Worm (Caenorhabditis elegans) whole organism, L1 larva: ENCODE data around the gene F36A4.5.

Experiments used
- C04F5.9 ChIP-seq: sonication (generic microtip); optimal IDR thresholded peaks from 2 replicates; lab custom pipeline; 2016; ENCODE audit warnings: missing genetic modification characterization, missing compliant biosample characterization
- C34B4.2 ChIP-seq: sonication (generic microtip); optimal IDR thresholded peaks from 2 replicates; lab custom pipeline; 2017; ENCODE audit warnings: mild to moderate bottlenecking, missing genetic modification characterization, missing compliant biosample characterization
- Y116A8C.19 ChIP-seq: sonication (generic microtip); optimal IDR thresholded peaks from 2 replicates; lab custom pipeline; 2016; ENCODE audit warnings: missing compliant biosample characterization, missing genetic modification characterization, borderline replicate concordance
- aha-1 ChIP-seq: fragments of 150-350 bp; optimal IDR thresholded peaks from 2 replicates; lab custom pipeline; 2014; ENCODE audit warnings: missing biosample characterization, missing genetic modification characterization
- aly-2 ChIP-seq: fragments of 150-350 bp; optimal IDR thresholded peaks from 2 replicates; lab custom pipeline; 2014; ENCODE audit warnings: missing biosample characterization, missing genetic modification characterization
- ceh-8 ChIP-seq: fragments of 200-800 bp; sonication (Bioruptor generic); optimal IDR thresholded peaks from 2 replicates; lab custom pipeline; 2018; ENCODE audit warnings: mild to moderate bottlenecking, missing genetic modification characterization, moderate library complexity, missing compliant biosample characterization
- ceh-82 ChIP-seq, 3 experiments: fragments of 150-350 bp in 1 of 3; sonication (generic microtip) in 2 of 3; optimal IDR thresholded peaks; 2 replicates each; lab custom pipeline; 2014 to 2017; ENCODE audit warnings: missing biosample characterization in 3 of 3, missing genetic modification characterization in 3 of 3
- ces-1 ChIP-seq: fragments of 150-350 bp; optimal IDR thresholded peaks from 2 replicates; lab custom pipeline; 2014; ENCODE audit warnings: missing biosample characterization, missing genetic modification reagents, missing genetic modification characterization
- dpl-1 ChIP-seq, 3 experiments: fragments of 150-350 bp in 2 of 3; sonication (generic microtip) in 1 of 3; optimal IDR thresholded peaks; 2 replicates each; lab custom pipeline; 2014 to 2017; ENCODE audit warnings: missing biosample characterization in 3 of 3, missing genetic modification characterization in 3 of 3, missing genetic modification reagents in 3 of 3
- dsc-1 ChIP-seq: sonication (generic microtip); optimal IDR thresholded peaks from 2 replicates; lab custom pipeline; 2016; ENCODE audit warnings: mild to moderate bottlenecking, missing genetic modification characterization, missing compliant biosample characterization
- efl-1 ChIP-seq, 4 experiments: fragments of 150-350 bp; optimal IDR thresholded peaks in 3 of 4; peaks in 1 of 4; 1 replicate in 1 of 4; 2 replicates in 3 of 4; lab custom pipeline; 2014; ENCODE audit warnings: missing biosample characterization in 2 of 4, missing genetic modification characterization in 2 of 4, missing genetic modification reagents in 2 of 4
- egl-27 ChIP-seq, 2 experiments: fragments of 150-350 bp in 1 of 2; sonication (generic microtip); optimal IDR thresholded peaks; 3 replicates each; lab custom pipeline; 2017 to 2018; ENCODE audit warnings: missing biosample characterization in 2 of 2, missing genetic modification characterization in 2 of 2, missing genetic modification reagents in 2 of 2
- elt-2 ChIP-seq: sonication (generic microtip); optimal IDR thresholded peaks from 2 replicates; lab custom pipeline; 2016; ENCODE audit warnings: missing genetic modification characterization, mild to moderate bottlenecking, inconsistent platforms, missing compliant biosample characterization, missing genetic modification reagents
- ets-5 ChIP-seq: fragments of 200-800 bp; sonication (Bioruptor generic); IDR thresholded peaks from 2 replicates; pipeline ENCODE4 v1.3.6; 2022; ENCODE audit warnings: missing genetic modification characterization, missing compliant biosample characterization
- hlh-4 ChIP-seq: sonication (generic microtip); optimal IDR thresholded peaks from 2 replicates; lab custom pipeline; 2016; ENCODE audit warnings: mild to moderate bottlenecking, missing genetic modification characterization, missing compliant biosample characterization
- hpl-2 ChIP-seq: fragments of 150-350 bp; optimal IDR thresholded peaks from 2 replicates; lab custom pipeline; 2014; ENCODE audit warnings: missing biosample characterization, missing genetic modification reagents, missing genetic modification characterization
- irx-1 ChIP-seq: sonication (generic microtip); optimal IDR thresholded peaks from 2 replicates; lab custom pipeline; 2016; ENCODE audit warnings: missing genetic modification characterization, missing compliant biosample characterization
- isw-1 ChIP-seq: fragments of 200-800 bp; sonication (Bioruptor generic); IDR thresholded peaks from 2 replicates; pipeline ENCODE4 v1.3.6; 2022; ENCODE audit warnings: missing genetic modification characterization, missing compliant biosample characterization
- jun-1 ChIP-seq: fragments of 150-350 bp; optimal IDR thresholded peaks from 2 replicates; lab custom pipeline; 2014; ENCODE audit warnings: missing biosample characterization, missing genetic modification reagents, missing genetic modification characterization
- lin-13 ChIP-seq: fragments of 150-350 bp; optimal IDR thresholded peaks from 2 replicates; lab custom pipeline; 2014; ENCODE audit warnings: missing biosample characterization, missing genetic modification reagents, missing genetic modification characterization
- lin-39 ChIP-seq: fragments of 150-350 bp; optimal IDR thresholded peaks from 2 replicates; lab custom pipeline; 2014; ENCODE audit warnings: missing biosample characterization, missing genetic modification reagents, missing genetic modification characterization
- lsy-2 ChIP-seq, 2 experiments: fragments of 150-350 bp; optimal IDR thresholded peaks; 2 replicates each; lab custom pipeline; 2014; ENCODE audit warnings: missing biosample characterization in 2 of 2, missing genetic modification characterization in 2 of 2
- mep-1 ChIP-seq: fragments of 150-350 bp; optimal IDR thresholded peaks from 2 replicates; lab custom pipeline; 2014; ENCODE audit warnings: missing biosample characterization, missing genetic modification characterization
- nhr-12 ChIP-seq: sonication (generic microtip); optimal IDR thresholded peaks from 2 replicates; lab custom pipeline; 2017; ENCODE audit warnings: missing biosample characterization, missing genetic modification characterization
- nhr-20 ChIP-seq: sonication (generic microtip); optimal IDR thresholded peaks from 2 replicates; lab custom pipeline; 2016; ENCODE audit warnings: mild to moderate bottlenecking, missing genetic modification characterization, missing compliant biosample characterization
- nhr-28 ChIP-seq: fragments of 150-350 bp; optimal IDR thresholded peaks from 2 replicates; lab custom pipeline; 2014; ENCODE audit warnings: missing biosample characterization, missing genetic modification characterization
- nhr-76 ChIP-seq: sonication (generic microtip); optimal IDR thresholded peaks from 2 replicates; lab custom pipeline; 2017; ENCODE audit warnings: missing biosample characterization, missing genetic modification characterization
- nhr-84 ChIP-seq: sonication (generic microtip); optimal IDR thresholded peaks from 2 replicates; lab custom pipeline; 2017; ENCODE audit warnings: missing biosample characterization, missing genetic modification characterization
- nhr-90 ChIP-seq: sonication (generic microtip); optimal IDR thresholded peaks from 2 replicates; lab custom pipeline; 2016; ENCODE audit warnings: mild to moderate bottlenecking, missing genetic modification characterization, missing compliant biosample characterization; ENCODE audit not compliant: poor library complexity
- pag-3 ChIP-seq: sonication (generic microtip); optimal IDR thresholded peaks from 2 replicates; lab custom pipeline; 2017; ENCODE audit warnings: missing genetic modification characterization, mild to moderate bottlenecking, missing compliant biosample characterization, antibody characterized with exemption, borderline replicate concordance; ENCODE audit not compliant: insufficient read depth
- skn-1 ChIP-seq: fragments of 150-350 bp; optimal IDR thresholded peaks from 2 replicates; lab custom pipeline; 2014; ENCODE audit warnings: missing biosample characterization, missing genetic modification characterization
- sox-4 ChIP-seq: sonication (generic microtip); optimal IDR thresholded peaks from 2 replicates; lab custom pipeline; 2016; ENCODE audit warnings: missing genetic modification characterization, missing compliant biosample characterization
- sup-37 ChIP-seq: fragments of 200-800 bp; sonication (Bioruptor generic); optimal IDR thresholded peaks from 2 replicates; lab custom pipeline; 2018; ENCODE audit warnings: mild to moderate bottlenecking, missing genetic modification characterization, missing compliant biosample characterization
- unc-130 ChIP-seq: fragments of 150-350 bp; optimal IDR thresholded peaks from 2 replicates; lab custom pipeline; 2017; ENCODE audit warnings: missing biosample characterization, missing genetic modification characterization, inconsistent platforms
- unc-86 ChIP-seq: sonication (generic microtip); optimal IDR thresholded peaks from 2 replicates; lab custom pipeline; 2016; ENCODE audit warnings: missing genetic modification characterization, missing compliant biosample characterization
- unc-98 ChIP-seq: fragments of 200-800 bp; sonication (Bioruptor generic); IDR thresholded peaks from 2 replicates; pipeline ENCODE4 v1.3.6; 2022; ENCODE audit warnings: missing genetic modification characterization, missing compliant biosample characterization
- xbp-1 ChIP-seq: sonication (generic microtip); optimal IDR thresholded peaks from 2 replicates; lab custom pipeline; 2016; ENCODE audit warnings: missing genetic modification characterization, missing compliant biosample characterization
- ztf-4 ChIP-seq: fragments of 150-350 bp; optimal IDR thresholded peaks from 2 replicates; lab custom pipeline; 2014; ENCODE audit warnings: missing biosample characterization, missing genetic modification characterization

The F36A4.5 gene

ce11 chrIV:4247334-4247733 is 18.0 kb upstream of the F36A4.5 start (continued):
- TF ChIP-seq pag-3 (tag; lab: Kevin White, UChicago) (no peak), lin-13 (GFP tag; lab: Kevin White, UChicago) (peak; percentile 48), dpl-1 (GFP tag; optimal IDR thresholded peaks at IDR 0.05; lab: Kevin White, UChicago) (peak; percentile 60 to 82 (median 80)), nhr-84 (tag; lab: Kevin White, UChicago) (no peak), isw-1 (peak; percentile 68), nhr-20 (tag; lab: Kevin White, UChicago) (peak; percentile 59), lsy-2 (tag; optimal IDR thresholded peaks at IDR 0.05; lab: Kevin White, UChicago) (peak; percentile 73 to 85), skn-1 (peak; percentile 56), mep-1 (tag; lab: Kevin White, UChicago) (peak; percentile 75), C04F5.9 (tag; lab: Kevin White, UChicago) (peak; percentile 10), unc-130 (peak; percentile 40), lin-39 (tag; lab: Kevin White, UChicago) (peak; percentile 2), efl-1 (optimal IDR thresholded peaks at IDR 0.05; lab: Kevin White, UChicago) (peak; percentile 83 to 85), efl-1 (GFP tag; optimal IDR thresholded peaks at IDR 0.05 in 1 of 2; lab: Kevin White, UChicago) (peak; percentile 82 to 98), unc-86 (tag; lab: Kevin White, UChicago) (peak; percentile 39), egl-27 (tag; optimal IDR thresholded peaks at IDR 0.05; lab: Kevin White, UChicago) (no peak)

ce11 chrIV:4247770-4248169 is 17.6 kb upstream of the F36A4.5 start, which contains the start of gene ama-1:
TSS of gene ama-1 (plus strand) at chrIV:4248070.
- no peak for TF ChIP-seq Y116A8C.19 (tag; lab: Kevin White, UChicago)
- TF ChIP-seq ztf-4 = no peak
- TF ChIP-seq lin-13 (GFP tag; lab: Kevin White, UChicago) = no peak
- TF ChIP-seq hlh-4 = no peak
- TF ChIP-seq ets-5 (GFP tag; lab: Robert Waterston, UW) = no peak
- TF ChIP-seq ces-1 = no peak
- TF ChIP-seq nhr-12 (tag; lab: Kevin White, UChicago) = no peak
- TF ChIP-seq irx-1 = no peak
- no peak for TF ChIP-seq ceh-8 (GFP tag; lab: Kevin White, UChicago)
- no peak for TF ChIP-seq nhr-28 (tag; lab: Kevin White, UChicago)
- no peak for TF ChIP-seq nhr-76 (tag; lab: Kevin White, UChicago)
- TF ChIP-seq lsy-2 (tag; optimal IDR thresholded peaks at IDR 0.05; lab: Kevin White, UChicago) = no peak

- TF ChIP-seq efl-1 (optimal IDR thresholded peaks at IDR 0.05; lab: Kevin White, UChicago) (no peak), efl-1 (GFP tag; optimal IDR thresholded peaks at IDR 0.05 in 1 of 2; lab: Kevin White, UChicago) (peak in 1 of 2 experiments; percentile 57), jun-1 (no peak)
- TF ChIP-seq, all 84 proteins: peak for 1
Observed at ce11 chrIV:4254989-4255582, 10.2 kb upstream of the F36A4.5 start.

- no peak for TF ChIP-seq unc-98 (GFP tag; lab: Robert Waterston, UW)
- TF ChIP-seq sup-37 (GFP tag; lab: Kevin White, UChicago) = no peak
- no peak for TF ChIP-seq aha-1 (tag; lab: Kevin White, UChicago)
- peak; percentile 59 for TF ChIP-seq elt-2
- no peak for TF ChIP-seq lsy-2 (tag; optimal IDR thresholded peaks at IDR 0.05; lab: Kevin White, UChicago)
- no peak for TF ChIP-seq xbp-1 (tag; lab: Kevin White, UChicago)
- no peak for TF ChIP-seq sox-4 (tag; lab: Kevin White, UChicago)
- TF ChIP-seq ets-5 (GFP tag; lab: Robert Waterston, UW) = no peak
- no peak for TF ChIP-seq dsc-1 (tag; lab: Kevin White, UChicago)
- TF ChIP-seq aly-2 = no peak
- peak; percentile 38 for TF ChIP-seq jun-1
- no peak for TF ChIP-seq nhr-90 (tag; lab: Kevin White, UChicago)
- TF ChIP-seq ceh-82 (tag; optimal IDR thresholded peaks at IDR 0.05; lab: Kevin White, UChicago) = no peak
- TF ChIP-seq hpl-2 = no peak
- no peak for TF ChIP-seq ceh-8 (GFP tag; lab: Kevin White, UChicago)
- no peak for TF ChIP-seq C34B4.2 (tag; lab: Kevin White, UChicago)
Observed at ce11 chrIV:4259433-4259832, 5.9 kb upstream of the F36A4.5 start.
